Worm (Caenorhabditis elegans) whole organism, L4 larva: ENCODE measurements around the gene H38K22.7.

Source experiments
- ceh-62 ChIP-seq: sonication (generic microtip); optimal IDR thresholded peaks from 2 replicates; lab custom pipeline; 2017; ENCODE audit warnings: missing biosample characterization, missing genetic modification characterization
- nhr-28 ChIP-seq: fragments of 150-350 bp; optimal IDR thresholded peaks from 2 replicates; lab custom pipeline; 2014; ENCODE audit warnings: missing biosample characterization, missing genetic modification characterization

DNA sequence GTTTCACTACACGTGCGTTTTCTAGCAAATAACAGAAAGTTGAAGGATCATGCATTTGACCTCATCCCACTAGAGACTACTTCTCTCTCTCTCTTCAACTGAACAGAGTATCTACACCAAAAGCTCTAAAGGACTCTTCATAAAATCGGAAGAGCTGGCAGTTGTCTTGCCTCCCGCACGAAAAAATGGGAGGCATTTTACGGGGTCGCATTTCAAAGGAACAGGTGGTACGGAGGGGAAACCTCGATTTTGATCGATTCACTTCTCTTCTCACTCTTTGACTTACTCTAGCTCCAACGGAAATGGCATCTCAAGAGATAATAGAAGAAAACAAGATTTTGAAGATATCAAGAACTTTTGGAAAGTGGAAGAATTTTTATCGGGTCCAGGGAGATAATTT, 38.3 kb upstream of the H38K22.7 start:
- TF ChIP-seq ceh-62 (tag; lab: Kevin White, UChicago) = no peak
- peak; percentile 25 for TF ChIP-seq nhr-28 (tag; lab: Kevin White, UChicago)
